Fruit fly (Drosophila melanogaster) whole organism, prepupa: ENCODE results near the gene CG9932.

Experiments
- Blimp-1 ChIP-seq: fragments of 200-800 bp; sonication (Bioruptor generic); optimal IDR thresholded peaks from 3 replicates; lab custom pipeline; 2017; ENCODE audit warnings: missing biosample characterization, missing genetic modification characterization, mild to moderate bottlenecking, moderate library complexity, missing genetic modification reagents
- CG10631 ChIP-seq: fragments of 200-800 bp; sonication (Bioruptor generic); optimal IDR thresholded peaks from 2 replicates; lab custom pipeline; 2016; ENCODE audit warnings: missing biosample characterization, missing genetic modification characterization
- CG10669 ChIP-seq: fragments of 200-800 bp; sonication (Bioruptor generic); optimal IDR thresholded peaks from 3 replicates; lab custom pipeline; 2018; ENCODE audit warnings: missing biosample characterization, mild to moderate bottlenecking, missing genetic modification characterization, moderate library complexity
- CG11294 ChIP-seq: fragments of 200-800 bp; sonication (Bioruptor generic); IDR thresholded peaks from 2 replicates; pipeline ENCODE4 v1.3.6; 2022; ENCODE audit warnings: missing biosample characterization, missing genetic modification characterization
- CG11762 ChIP-seq: fragments of 200-800 bp; sonication (Bioruptor generic); optimal IDR thresholded peaks from 3 replicates; lab custom pipeline; 2016; ENCODE audit warnings: missing biosample characterization, missing genetic modification characterization; ENCODE audit not compliant: insufficient read depth
- CG15336 ChIP-seq: fragments of 200-800 bp; sonication (Bioruptor generic); IDR thresholded peaks from 2 replicates; pipeline ENCODE4 v1.3.6; 2022; ENCODE audit warnings: missing biosample characterization, missing genetic modification characterization
- CG32006 ChIP-seq: fragments of 200-800 bp; sonication (Bioruptor generic); optimal IDR thresholded peaks from 3 replicates; lab custom pipeline; 2017; ENCODE audit warnings: missing biosample characterization, mild to moderate bottlenecking, missing genetic modification characterization
- CG3919 ChIP-seq: fragments of 200-800 bp; sonication (Bioruptor generic); optimal IDR thresholded peaks from 3 replicates; lab custom pipeline; 2016; ENCODE audit warnings: missing biosample characterization, missing genetic modification characterization
- CG4318 ChIP-seq: fragments of 200-800 bp; sonication (Bioruptor generic); optimal IDR thresholded peaks from 3 replicates; lab custom pipeline; 2017; ENCODE audit warnings: missing biosample characterization, mild to moderate bottlenecking, missing genetic modification characterization
- CG6163 ChIP-seq: fragments of 200-800 bp; sonication (Bioruptor generic); IDR thresholded peaks from 3 replicates; pipeline ENCODE4 v1.3.6; 2022; ENCODE audit warnings: missing biosample characterization, missing genetic modification characterization
- CG6276 ChIP-seq: fragments of 200-800 bp; sonication (Bioruptor generic); optimal IDR thresholded peaks from 2 replicates; lab custom pipeline; 2017; ENCODE audit warnings: missing biosample characterization, mild to moderate bottlenecking, missing genetic modification characterization
- CG6808 ChIP-seq: fragments of 200-800 bp; sonication (Bioruptor generic); optimal IDR thresholded peaks from 3 replicates; lab custom pipeline; 2017; ENCODE audit warnings: missing biosample characterization, missing genetic modification characterization, mild to moderate bottlenecking, moderate library complexity, missing genetic modification reagents
- CG7368 ChIP-seq: fragments of 200-800 bp; sonication (Bioruptor generic); optimal IDR thresholded peaks from 3 replicates; lab custom pipeline; 2016; ENCODE audit warnings: missing biosample characterization, missing genetic modification characterization
- CG8119 ChIP-seq: fragments of 200-800 bp; sonication (Bioruptor generic); IDR thresholded peaks from 3 replicates; pipeline ENCODE4 v1.3.6; 2022; ENCODE audit warnings: missing biosample characterization, missing genetic modification characterization
- CG8319 ChIP-seq: fragments of 200-800 bp; sonication (Bioruptor generic); optimal IDR thresholded peaks from 3 replicates; lab custom pipeline; 2016; ENCODE audit warnings: missing biosample characterization, missing genetic modification characterization
- CG8632 ChIP-seq: fragments of 200-800 bp; sonication (Bioruptor generic); optimal IDR thresholded peaks from 3 replicates; lab custom pipeline; 2016; ENCODE audit warnings: missing biosample characterization, missing genetic modification characterization
- CG9139 ChIP-seq: fragments of 200-800 bp; sonication (Bioruptor generic); optimal IDR thresholded peaks from 3 replicates; lab custom pipeline; 2017; ENCODE audit warnings: missing biosample characterization, mild to moderate bottlenecking, missing genetic modification characterization
- Eip75B ChIP-seq: fragments of 200-800 bp; sonication (Bioruptor generic); optimal IDR thresholded peaks from 3 replicates; lab custom pipeline; 2016; ENCODE audit warnings: missing biosample characterization, missing genetic modification characterization
- Eip78C ChIP-seq: fragments of 200-800 bp; sonication (Bioruptor generic); peaks from one replicate; lab custom pipeline; 2016; ENCODE audit warnings: missing biosample characterization, missing genetic modification characterization
- Ets21C ChIP-seq: fragments of 200-800 bp; sonication (Bioruptor generic); optimal IDR thresholded peaks from 3 replicates; lab custom pipeline; 2016; ENCODE audit warnings: missing biosample characterization, missing genetic modification characterization
- Ets96B ChIP-seq: fragments of 200-800 bp; optimal IDR thresholded peaks from 2 replicates; lab custom pipeline; 2019; ENCODE audit warnings: missing biosample characterization, mild to moderate bottlenecking, missing genetic modification characterization, moderate library complexity
- Gug ChIP-seq: fragments of 200-800 bp; sonication (Bioruptor generic); IDR thresholded peaks from 2 replicates; pipeline ENCODE4 v1.3.6; 2022; ENCODE audit warnings: missing biosample characterization, missing genetic modification characterization
- Hr38 ChIP-seq: sonication (Bioruptor generic); optimal IDR thresholded peaks from 2 replicates; lab custom pipeline; 2016; ENCODE audit warnings: missing biosample characterization, missing genetic modification characterization
- Hr39 ChIP-seq: fragments of 200-800 bp; sonication (Bioruptor generic); optimal IDR thresholded peaks from 2 replicates; lab custom pipeline; 2016; ENCODE audit warnings: missing biosample characterization, missing genetic modification characterization
- Hr4 ChIP-seq: fragments of 200-800 bp; sonication (Bioruptor generic); optimal IDR thresholded peaks from 3 replicates; lab custom pipeline; 2016; ENCODE audit warnings: missing biosample characterization, missing genetic modification characterization
- Lpt ChIP-seq: fragments of 200-800 bp; sonication (Bioruptor generic); optimal IDR thresholded peaks from 3 replicates; lab custom pipeline; 2016; ENCODE audit warnings: missing biosample characterization, missing genetic modification characterization
- OdsH ChIP-seq: fragments of 200-800 bp; sonication (Bioruptor generic); optimal IDR thresholded peaks from 3 replicates; lab custom pipeline; 2016; ENCODE audit warnings: missing biosample characterization, missing genetic modification characterization
- Sox102F ChIP-seq: fragments of 200-800 bp; sonication (Bioruptor generic); optimal IDR thresholded peaks from 2 replicates; lab custom pipeline; 2016; ENCODE audit warnings: missing biosample characterization, mild to moderate bottlenecking, missing genetic modification characterization
- Sox14 ChIP-seq: fragments of 200-800 bp; sonication (Bioruptor generic); optimal IDR thresholded peaks from 3 replicates; lab custom pipeline; 2016; ENCODE audit warnings: missing biosample characterization, missing genetic modification characterization
- achi ChIP-seq: fragments of 200-800 bp; sonication (Bioruptor generic); optimal IDR thresholded peaks from 3 replicates; lab custom pipeline; 2016; ENCODE audit warnings: missing biosample characterization, missing genetic modification characterization
- acj6 ChIP-seq: fragments of 200-800 bp; sonication (Bioruptor generic); optimal IDR thresholded peaks from 3 replicates; lab custom pipeline; 2016; ENCODE audit warnings: missing biosample characterization, missing genetic modification characterization
- cyc ChIP-seq: fragments of 200-800 bp; sonication (Bioruptor generic); optimal IDR thresholded peaks from 3 replicates; lab custom pipeline; 2016; ENCODE audit warnings: missing biosample characterization, missing genetic modification characterization
- dac ChIP-seq: fragments of 200-800 bp; sonication (Bioruptor generic); optimal IDR thresholded peaks from 2 replicates; lab custom pipeline; 2017; ENCODE audit warnings: missing biosample characterization, mild to moderate bottlenecking, missing genetic modification characterization
- eg ChIP-seq: fragments of 200-800 bp; sonication (Bioruptor generic); IDR thresholded peaks from 3 replicates; pipeline ENCODE4 v1.3.6; 2022; ENCODE audit warnings: missing biosample characterization, missing genetic modification characterization
- fd59A ChIP-seq: fragments of 200-800 bp; sonication (Bioruptor generic); optimal IDR thresholded peaks from 2 replicates; lab custom pipeline; 2017; ENCODE audit warnings: missing biosample characterization, mild to moderate bottlenecking, missing genetic modification characterization, missing genetic modification reagents
- fd85E ChIP-seq: fragments of 200-800 bp; sonication (Bioruptor generic); optimal IDR thresholded peaks from 3 replicates; lab custom pipeline; 2016; ENCODE audit warnings: missing biosample characterization, missing genetic modification characterization
- fkh ChIP-seq: fragments of 200-800 bp; sonication (Bioruptor generic); optimal IDR thresholded peaks from 3 replicates; lab custom pipeline; 2017; ENCODE audit warnings: missing biosample characterization, mild to moderate bottlenecking, missing genetic modification characterization, moderate library complexity
- net ChIP-seq: fragments of 200-800 bp; sonication (Bioruptor generic); optimal IDR thresholded peaks from 3 replicates; lab custom pipeline; 2016; ENCODE audit warnings: missing biosample characterization, missing genetic modification characterization
- pdm3 ChIP-seq: fragments of 200-800 bp; sonication (Bioruptor generic); optimal IDR thresholded peaks from 3 replicates; lab custom pipeline; 2016; ENCODE audit warnings: missing biosample characterization, missing genetic modification characterization
- salr ChIP-seq, 2 experiments: fragments of 200-800 bp; sonication (Bioruptor generic); optimal IDR thresholded peaks; 3 replicates each; lab custom pipeline; 2016 to 2018; ENCODE audit warnings: missing biosample characterization in 2 of 2, missing genetic modification characterization in 2 of 2, mild to moderate bottlenecking in 1 of 2
- spab ChIP-seq: fragments of 200-800 bp; sonication (Bioruptor generic); optimal IDR thresholded peaks from 2 replicates; lab custom pipeline; 2017; ENCODE audit warnings: missing biosample characterization, mild to moderate bottlenecking, missing genetic modification characterization, missing genetic modification reagents
- ss ChIP-seq, 2 experiments: fragments of 200-800 bp; sonication (Bioruptor generic); optimal IDR thresholded peaks; 2 replicates in 1 of 2; 3 replicates in 1 of 2; lab custom pipeline; 2017 to 2018; ENCODE audit warnings: mild to moderate bottlenecking in 2 of 2, missing biosample characterization in 2 of 2, missing genetic modification characterization in 2 of 2, moderate library complexity in 1 of 2
- svp ChIP-seq: fragments of 200-800 bp; sonication (Bioruptor generic); peaks from one replicate; lab custom pipeline; 2016; ENCODE audit warnings: missing biosample characterization, missing genetic modification characterization

Gene CG9932

dm6 chr2L:13086712-13087111 is 26.8 kb upstream of the CG9932 start (continued):
- TF ChIP-seq CG11762 (GFP tag; lab: Kevin White, UChicago) = no peak
- TF ChIP-seq fd85E (GFP tag; lab: Kevin White, UChicago) = no peak
- TF ChIP-seq acj6 (GFP tag; lab: Kevin White, UChicago) = peak; percentile 45
- TF ChIP-seq CG7368 (GFP tag; lab: Kevin White, UChicago) = no peak
- peak; percentile 22 for TF ChIP-seq cyc
- TF ChIP-seq pdm3 (GFP tag; lab: Kevin White, UChicago) = peak; percentile 8
- no peak for TF ChIP-seq dac (GFP tag; lab: Kevin White, UChicago)

- TF ChIP-seq Lpt (GFP tag; lab: Kevin White, UChicago) (no peak), Hr38 (GFP tag; lab: Kevin White, UChicago) (no peak), eg (GFP tag; lab: Robert Waterston, UW) (peak; percentile 77), Blimp-1 (GFP tag; lab: Kevin White, UChicago) (no peak), CG15336 (GFP tag; lab: Robert Waterston, UW) (peak; percentile 70), fd59A (GFP tag; lab: Kevin White, UChicago) (peak; percentile 6), Sox14 (peak; percentile 45), Sox102F (GFP tag; lab: Kevin White, UChicago) (no peak), Ets96B (peak; percentile 27), CG7368 (GFP tag; lab: Kevin White, UChicago) (no peak), CG6276 (GFP tag; lab: Kevin White, UChicago) (peak; percentile 33), Hr39 (GFP tag; lab: Kevin White, UChicago) (no peak), CG3919 (GFP tag; lab: Kevin White, UChicago) (peak; percentile 36), svp (no peak), Ets21C (no peak), achi (GFP tag; lab: Kevin White, UChicago) (peak; percentile 54), CG32006 (peak; percentile 71), CG8632 (GFP tag; lab: Kevin White, UChicago) (no peak), Gug (GFP tag; lab: Robert Waterston, UW) (no peak; the same call in 1 of the 2 replicates), OdsH (peak; percentile 60), CG6808 (GFP tag; lab: Kevin White, UChicago) (no peak), CG10669 (peak; percentile 11), ss (GFP tag; optimal IDR thresholded peaks at IDR 0.05; lab: Kevin White, UChicago) (no peak), CG11762 (GFP tag; lab: Kevin White, UChicago) (no peak), CG8119 (GFP tag; lab: Robert Waterston, UW) (peak; percentile 59; the same call in 2 of the 3 replicates), CG9139 (no peak), Hr4 (GFP tag; lab: Kevin White, UChicago) (peak; percentile 70), CG4318 (peak; percentile 12), net (GFP tag; lab: Kevin White, UChicago) (peak; percentile 41), pdm3 (GFP tag; lab: Kevin White, UChicago) (peak; percentile 61), salr (GFP tag; optimal IDR thresholded peaks at IDR 0.05; lab: Kevin White, UChicago) (peak in 1 of 2 experiments; percentile 33), CG6163 (GFP tag; lab: Robert Waterston, UW) (peak; percentile 70), spab (peak; percentile 10), fkh (GFP tag; lab: Kevin White, UChicago) (peak; percentile 57), CG11294 (GFP tag; lab: Robert Waterston, UW) (peak; percentile 57; the same call in 1 of the 2 replicates), fd85E (GFP tag; lab: Kevin White, UChicago) (no peak), Eip78C (GFP tag; lab: Kevin White, UChicago) (peak; percentile 78), acj6 (GFP tag; lab: Kevin White, UChicago) (peak; percentile 31), Eip75B (GFP tag; lab: Kevin White, UChicago) (peak; percentile 32), CG10631 (peak; percentile 42), CG8319 (no peak)
Observed at dm6 chr2L:13083423-13084079, 23.6 kb upstream of the CG9932 start.
